Fruit fly (Drosophila melanogaster): ENCODE results near the gene chas.
A peak's percentile ranks its signal among the peaks of the same experiment; 100 is the strongest.

chas gene

dm6 chrX:17702738-17703570 lies 4.4 kb upstream of the chas start, which contains the start of the genes CG8188 and par-6 (continued):
- TF ChIP-seq vfl (GFP tag; optimal IDR thresholded peaks at IDR 0.05) (peak; percentile 79), ro (GFP tag; IDR thresholded peaks at IDR 0.05) (no peak; the same call in 1 of the 2 replicates), pfk (GFP tag; optimal IDR thresholded peaks at IDR 0.05) (peak; percentile 10), CG17359 (tag; optimal IDR thresholded peaks at IDR 0.05) (peak; percentile 77), CG32767 (GFP tag; IDR thresholded peaks at IDR 0.05) (peak; percentile 95), CG3065 (GFP tag; optimal IDR thresholded peaks at IDR 0.05) (peak; percentile 26), corto (GFP tag; optimal IDR thresholded peaks at IDR 0.05) (no peak), HLH54F (GFP tag; optimal IDR thresholded peaks at IDR 0.05) (peak; percentile 88), zen (tag; optimal IDR thresholded peaks at IDR 0.05) (peak; percentile 52), CG18619 (GFP tag; optimal IDR thresholded peaks at IDR 0.05) (peak; percentile 79), CG6813 (GFP tag; optimal IDR thresholded peaks at IDR 0.05) (peak; percentile 68), NC2α (GFP tag; optimal IDR thresholded peaks at IDR 0.05) (peak; percentile 71), CG7745 (tag; optimal IDR thresholded peaks at IDR 0.05) (peak; percentile 64), CG9876 (GFP tag; optimal IDR thresholded peaks at IDR 0.05) (peak; percentile 79), Dek (tag; optimal IDR thresholded peaks at IDR 0.05) (peak; percentile 79), lola (GFP tag; optimal IDR thresholded peaks at IDR 0.05) (peak in 1 of 3 experiments; percentile 70), sc (optimal IDR thresholded peaks at IDR 0.05) (no peak), sc (GFP tag; optimal IDR thresholded peaks at IDR 0.05) (peak; percentile 53), HmgZ (tag; optimal IDR thresholded peaks at IDR 0.05) (peak; percentile 90), BtbVII (GFP tag; optimal IDR thresholded peaks at IDR 0.05) (peak; percentile 76), Myb (GFP tag; optimal IDR thresholded peaks at IDR 0.05) (peak; percentile 72), Sox102F (GFP tag; optimal IDR thresholded peaks at IDR 0.05) (peak; percentile 81), Hr3 (GFP tag; optimal IDR thresholded peaks at IDR 0.05) (peak; percentile 84), CG10147 (GFP tag; optimal IDR thresholded peaks at IDR 0.05) (peak; percentile 83), CG12299 (tag; optimal IDR thresholded peaks at IDR 0.05) (peak; percentile 81), gcm2 (GFP tag; optimal IDR thresholded peaks at IDR 0.05) (peak; percentile 45), ham (GFP tag; IDR thresholded peaks at IDR 0.05) (peak; percentile 66; the same call in 1 of the 2 replicates), CG11085 (GFP tag; IDR thresholded peaks at IDR 0.05) (peak; percentile 76), pb (GFP tag; optimal IDR thresholded peaks at IDR 0.05) (peak; percentile 79), Fer1 (GFP tag; optimal IDR thresholded peaks at IDR 0.05) (peak; percentile 87), fd64A (GFP tag; optimal IDR thresholded peaks at IDR 0.05) (peak; percentile 40), Ssrp (tag; optimal IDR thresholded peaks at IDR 0.05) (peak; percentile 77), CG8944 (GFP tag; optimal IDR thresholded peaks at IDR 0.05) (peak; percentile 89), cg (GFP tag; optimal IDR thresholded peaks at IDR 0.05) (no peak), CG17829 (tag; optimal IDR thresholded peaks at IDR 0.05) (peak; percentile 87), br (optimal IDR thresholded peaks at IDR 0.05) (no peak), chm (GFP tag; IDR thresholded peaks at IDR 0.05) (peak; percentile 74), CG17568 (GFP tag; optimal IDR thresholded peaks at IDR 0.05) (peak; percentile 81), CG4707 (GFP tag; optimal IDR thresholded peaks at IDR 0.05) (peak; percentile 59), dpn (GFP tag; optimal IDR thresholded peaks at IDR 0.05) (peak; percentile 87 to 90), trh (GFP tag; optimal IDR thresholded peaks at IDR 0.05) (peak; percentile 74), CG2116 (GFP tag; optimal IDR thresholded peaks at IDR 0.05) (peak; percentile 98), Camta (GFP tag; optimal IDR thresholded peaks at IDR 0.05) (peak; percentile 83), amos (GFP tag; IDR thresholded peaks at IDR 0.05; ENCODE audit: partially characterized antibody) (peak; percentile 62), CG4820 (GFP tag; optimal IDR thresholded peaks at IDR 0.05) (peak; percentile 70), abd-A (tag; optimal IDR thresholded peaks at IDR 0.05) (no peak), Sry-δ (GFP tag; optimal IDR thresholded peaks at IDR 0.05) (peak; percentile 80), Dref (GFP tag; IDR thresholded peaks at IDR 0.05) (peak; percentile 65), CG10366 (GFP tag; IDR thresholded peaks at IDR 0.05) (peak; percentile 86)

Measured in whole organism, embryonic.